Fruit fly (Drosophila melanogaster) whole organism, embryonic: ENCODE results near the gene CG6325.

ENCODE experiments used
- Abd-B ChIP-seq: fragments of 200-800 bp; sonication (Bioruptor generic); optimal IDR thresholded peaks from 2 replicates; lab custom pipeline; 2018; ENCODE audit warnings: missing biosample characterization, mild to moderate bottlenecking, missing genetic modification characterization, moderate library complexity
- Adf1 ChIP-seq: fragments of 200-800 bp; sonication (Bioruptor generic); IDR thresholded peaks from 2 replicates; pipeline ENCODE4 v1.3.6; 2022; ENCODE audit warnings: missing biosample characterization, missing genetic modification characterization
- Atf6 ChIP-seq: fragments of 200-800 bp; sonication (Bioruptor generic); IDR thresholded peaks from 2 replicates; pipeline ENCODE4 v1.3.6; 2022; ENCODE audit warnings: missing biosample characterization, missing genetic modification characterization
- BtbVII ChIP-seq: fragments of 200-800 bp; sonication (Bioruptor generic); optimal IDR thresholded peaks from 3 replicates; lab custom pipeline; 2017; ENCODE audit warnings: missing biosample characterization, mild to moderate bottlenecking, missing genetic modification characterization
- CG11398 ChIP-seq: fragments of 200-800 bp; sonication (Bioruptor generic); optimal IDR thresholded peaks from 2 replicates; lab custom pipeline; 2016; ENCODE audit warnings: missing biosample characterization, missing genetic modification characterization
- CG11560 ChIP-seq: fragments of 200-800 bp; sonication (Bioruptor generic); IDR thresholded peaks from 3 replicates; pipeline ENCODE4 v1.3.6; 2022; ENCODE audit warnings: missing biosample characterization, missing genetic modification characterization
- CG12155 ChIP-seq: fragments of 200-800 bp; sonication (Bioruptor generic); optimal IDR thresholded peaks from 3 replicates; lab custom pipeline; 2016; ENCODE audit warnings: missing biosample characterization, missing genetic modification characterization
- CG12299 ChIP-seq: fragments of 200-800 bp; sonication (Bioruptor generic); optimal IDR thresholded peaks from 2 replicates; lab custom pipeline; 2018; ENCODE audit warnings: missing biosample characterization, mild to moderate bottlenecking, missing genetic modification characterization
- CG13123 ChIP-seq: fragments of 200-800 bp; sonication (Bioruptor generic); optimal IDR thresholded peaks from 2 replicates; lab custom pipeline; 2016; ENCODE audit warnings: missing biosample characterization, missing genetic modification characterization
- CG13287 ChIP-seq: fragments of 200-800 bp; sonication (Bioruptor generic); IDR thresholded peaks from 2 replicates; pipeline ENCODE4 v1.3.6; 2022; ENCODE audit warnings: missing biosample characterization, missing genetic modification characterization; ENCODE audit not compliant: partially characterized antibody
- CG14710 ChIP-seq: fragments of 200-800 bp; sonication (Bioruptor generic); optimal IDR thresholded peaks from 3 replicates; lab custom pipeline; 2019; ENCODE audit warnings: missing biosample characterization, mild to moderate bottlenecking, missing genetic modification characterization, moderate library complexity
- CG16813 ChIP-seq: fragments of 200-800 bp; sonication (Bioruptor generic); IDR thresholded peaks from 3 replicates; pipeline ENCODE4 v1.3.6; 2022; ENCODE audit warnings: missing biosample characterization, missing genetic modification characterization; ENCODE audit not compliant: partially characterized antibody
- CG1832 ChIP-seq: fragments of 200-800 bp; sonication (Bioruptor generic); optimal IDR thresholded peaks from 2 replicates; lab custom pipeline; 2017; ENCODE audit warnings: missing biosample characterization, mild to moderate bottlenecking, missing genetic modification characterization, inconsistent platforms
- CG2202 ChIP-seq: fragments of 200-800 bp; sonication (Bioruptor generic); optimal IDR thresholded peaks from 2 replicates; lab custom pipeline; 2018; ENCODE audit warnings: missing biosample characterization, mild to moderate bottlenecking, missing genetic modification characterization
- CG2678 ChIP-seq: fragments of 200-800 bp; sonication (Bioruptor generic); optimal IDR thresholded peaks from 3 replicates; lab custom pipeline; 2019; ENCODE audit warnings: missing biosample characterization, mild to moderate bottlenecking, missing genetic modification characterization, moderate library complexity
- CG2712 ChIP-seq: fragments of 200-800 bp; optimal IDR thresholded peaks from 3 replicates; lab custom pipeline; 2019; ENCODE audit warnings: missing biosample characterization, mild to moderate bottlenecking, missing genetic modification characterization, moderate library complexity
- CG30020 ChIP-seq: fragments of 200-800 bp; optimal IDR thresholded peaks from 2 replicates; lab custom pipeline; 2019; ENCODE audit warnings: missing biosample characterization, mild to moderate bottlenecking, missing genetic modification characterization, moderate library complexity
- CG32532 ChIP-seq: fragments of 200-800 bp; sonication (Bioruptor generic); IDR thresholded peaks from 2 replicates; pipeline ENCODE4 v1.3.6; 2022; ENCODE audit warnings: missing biosample characterization, missing genetic modification characterization
- CG3281 ChIP-seq: fragments of 200-800 bp; sonication (Bioruptor generic); optimal IDR thresholded peaks from 3 replicates; lab custom pipeline; 2017; ENCODE audit warnings: missing biosample characterization, mild to moderate bottlenecking, missing genetic modification characterization
- CG34422 ChIP-seq: fragments of 200-800 bp; sonication (Bioruptor generic); IDR thresholded peaks from 3 replicates; pipeline ENCODE4 v1.3.6; 2022; ENCODE audit warnings: missing biosample characterization, missing genetic modification characterization
- CG6765 ChIP-seq: fragments of 200-800 bp; sonication (Bioruptor generic); optimal IDR thresholded peaks from 3 replicates; lab custom pipeline; 2017; ENCODE audit warnings: missing biosample characterization, mild to moderate bottlenecking, missing genetic modification characterization
- CG7357 ChIP-seq: fragments of 200-800 bp; sonication (Bioruptor generic); IDR thresholded peaks from 3 replicates; pipeline ENCODE4 v1.3.6; 2022; ENCODE audit warnings: missing biosample characterization, missing genetic modification characterization
- CG8281 ChIP-seq: fragments of 200-800 bp; sonication (Bioruptor generic); optimal IDR thresholded peaks from 2 replicates; lab custom pipeline; 2018; ENCODE audit warnings: missing biosample characterization, mild to moderate bottlenecking, missing genetic modification characterization, moderate library complexity
- CG8359 ChIP-seq: fragments of 200-800 bp; sonication (Bioruptor generic); optimal IDR thresholded peaks from 2 replicates; lab custom pipeline; 2017; ENCODE audit warnings: missing biosample characterization, mild to moderate bottlenecking, missing genetic modification characterization, borderline replicate concordance
- Camta ChIP-seq: fragments of 200-800 bp; sonication (Bioruptor generic); optimal IDR thresholded peaks from 2 replicates; lab custom pipeline; 2016; ENCODE audit warnings: missing biosample characterization, missing genetic modification characterization
- Dad ChIP-seq: fragments of 200-800 bp; sonication (Bioruptor generic); optimal IDR thresholded peaks from 3 replicates; lab custom pipeline; 2016; ENCODE audit warnings: missing biosample characterization, missing genetic modification characterization
- Dfd ChIP-seq, 2 experiments: fragments of >200 bp; optimal IDR thresholded peaks; 2 replicates each; lab custom pipeline; 2017; ENCODE audit warnings: missing biosample characterization in 2 of 2, missing genetic modification characterization in 2 of 2
- Dp ChIP-seq: fragments of 200-800 bp; sonication (Bioruptor generic); optimal IDR thresholded peaks from 2 replicates; lab custom pipeline; 2018; ENCODE audit warnings: missing biosample characterization, mild to moderate bottlenecking, missing genetic modification characterization, moderate library complexity
- HmgD ChIP-seq: fragments of 200-800 bp; sonication (Bioruptor generic); optimal IDR thresholded peaks from 3 replicates; lab custom pipeline; 2016; ENCODE audit warnings: missing biosample characterization, missing genetic modification characterization
- MTF-1 ChIP-seq: fragments of 200-800 bp; sonication (Bioruptor generic); optimal IDR thresholded peaks from 2 replicates; lab custom pipeline; 2018; ENCODE audit warnings: missing biosample characterization, mild to moderate bottlenecking, missing genetic modification characterization, borderline replicate concordance
- Max ChIP-seq: fragments of 200-800 bp; sonication (Bioruptor generic); optimal IDR thresholded peaks from 2 replicates; lab custom pipeline; 2016; ENCODE audit warnings: missing biosample characterization, mild to moderate bottlenecking, missing genetic modification characterization
- Pdp1 ChIP-seq, 2 experiments: fragments of 200-800 bp; sonication (Bioruptor generic); optimal IDR thresholded peaks; 3 replicates each; lab custom pipeline; 2016; ENCODE audit warnings: missing biosample characterization in 2 of 2, missing genetic modification characterization in 2 of 2, mild to moderate bottlenecking in 1 of 2, moderate library complexity in 1 of 2
- Poxn ChIP-seq: fragments of 200-800 bp; sonication (Bioruptor generic); IDR thresholded peaks from 2 replicates; pipeline ENCODE4 v1.3.6; 2022; ENCODE audit warnings: missing biosample characterization, missing genetic modification characterization
- bigmax ChIP-seq: fragments of 200-800 bp; sonication (Bioruptor generic); optimal IDR thresholded peaks from 2 replicates; lab custom pipeline; 2018; ENCODE audit warnings: missing biosample characterization, mild to moderate bottlenecking, missing genetic modification characterization
- cato ChIP-seq: fragments of 200-800 bp; sonication (Bioruptor generic); optimal IDR thresholded peaks from 2 replicates; lab custom pipeline; 2016; ENCODE audit warnings: missing biosample characterization, missing genetic modification characterization, borderline replicate concordance
- chinmo ChIP-seq: fragments of 200-800 bp; sonication (Bioruptor generic); IDR thresholded peaks from 4 replicates; pipeline ENCODE4 v1.3.6; 2022; ENCODE audit warnings: missing biosample characterization, missing genetic modification characterization; ENCODE audit not compliant: partially characterized antibody
- da ChIP-seq: fragments of 200-800 bp; sonication (Bioruptor generic); optimal IDR thresholded peaks from 2 replicates; lab custom pipeline; 2016; ENCODE audit warnings: missing biosample characterization, missing genetic modification characterization
- dan ChIP-seq: fragments of 200-800 bp; sonication (Bioruptor generic); IDR thresholded peaks from 2 replicates; pipeline ENCODE4 v1.3.6; 2022; ENCODE audit warnings: missing biosample characterization, missing genetic modification characterization
- ems ChIP-seq: fragments of 200-800 bp; sonication (Bioruptor generic); optimal IDR thresholded peaks from 3 replicates; lab custom pipeline; 2016; ENCODE audit warnings: missing biosample characterization, missing genetic modification characterization
- gro ChIP-seq: fragments of 200-800 bp; sonication (Bioruptor generic); optimal IDR thresholded peaks from 2 replicates; lab custom pipeline; 2016; ENCODE audit warnings: missing biosample characterization, missing genetic modification characterization
- ham ChIP-seq: fragments of 200-800 bp; sonication (Bioruptor generic); IDR thresholded peaks from 2 replicates; pipeline ENCODE4 v1.3.6; 2022; ENCODE audit warnings: missing biosample characterization, missing genetic modification characterization
- ind ChIP-seq: fragments of 200-800 bp; sonication (Bioruptor generic); optimal IDR thresholded peaks from 3 replicates; lab custom pipeline; 2016; ENCODE audit warnings: missing biosample characterization, missing genetic modification characterization
- jigr1 ChIP-seq: fragments of 200-800 bp; sonication (Bioruptor generic); IDR thresholded peaks from 3 replicates; pipeline ENCODE4 v1.3.6; 2022; ENCODE audit warnings: missing biosample characterization, missing genetic modification characterization
- jumu ChIP-seq: fragments of 200-800 bp; sonication (Bioruptor generic); optimal IDR thresholded peaks from 3 replicates; lab custom pipeline; 2016; ENCODE audit warnings: missing biosample characterization, missing genetic modification characterization
- nerfin-1 ChIP-seq: fragments of 200-800 bp; sonication (Bioruptor generic); optimal IDR thresholded peaks from 3 replicates; lab custom pipeline; 2019; ENCODE audit warnings: missing biosample characterization, mild to moderate bottlenecking, missing genetic modification characterization, moderate library complexity
- peb ChIP-seq: fragments of 200-800 bp; sonication (Bioruptor generic); IDR thresholded peaks from 2 replicates; pipeline ENCODE4 v1.3.6; 2022; ENCODE audit warnings: missing biosample characterization, missing genetic modification characterization
- pfk ChIP-seq: fragments of 200-800 bp; sonication (Bioruptor generic); optimal IDR thresholded peaks from 2 replicates; lab custom pipeline; 2018; ENCODE audit warnings: missing biosample characterization, mild to moderate bottlenecking, missing genetic modification characterization, moderate library complexity
- sens ChIP-seq: fragments of 200-800 bp; sonication (Bioruptor generic); peaks from one replicate; lab custom pipeline; 2016; ENCODE audit warnings: missing biosample characterization, missing genetic modification characterization
- sr ChIP-seq: fragments of 200-800 bp; sonication (Bioruptor generic); IDR thresholded peaks from 3 replicates; pipeline ENCODE4 v1.3.6; 2022; ENCODE audit warnings: missing biosample characterization, missing genetic modification characterization
- zf30C ChIP-seq: fragments of 200-800 bp; sonication (Bioruptor generic); optimal IDR thresholded peaks from 3 replicates; lab custom pipeline; 2018; ENCODE audit warnings: missing biosample characterization, mild to moderate bottlenecking, missing genetic modification characterization

CG6325 gene

dm6 chr3R:10415923-10416322 lies 8.8 kb upstream of the CG6325 start, which contains the start of gene CG6345 (continued):
- TF ChIP-seq Pdp1 (GFP tag; optimal IDR thresholded peaks at IDR 0.05; lab: Kevin White, UChicago), result peak; percentile 80 to 96
- TF ChIP-seq CG8359, result peak; percentile 84
- no peak for TF ChIP-seq chinmo
- TF ChIP-seq CG11560 (tag; lab: Robert Waterston, UW), result no peak
- peak; percentile 63 for TF ChIP-seq CG12155 (GFP tag; lab: Kevin White, UChicago)
- peak; percentile 55 for TF ChIP-seq CG30020 (tag; lab: Kevin White, UChicago)
- TF ChIP-seq Camta (GFP tag; lab: Kevin White, UChicago), result peak; percentile 84
- peak; percentile 66 for TF ChIP-seq jumu (GFP tag; lab: Kevin White, UChicago)
- TF ChIP-seq jigr1, result no peak
- no peak for TF ChIP-seq ham (GFP tag; lab: Robert Waterston, UW)
- TF ChIP-seq BtbVII, result peak; percentile 88
- peak; percentile 59; the same call in 2 of the 3 replicates for TF ChIP-seq CG7357 (GFP tag; lab: Robert Waterston, UW)
- TF ChIP-seq peb (GFP tag; lab: Robert Waterston, UW), result peak; percentile 45; the same call in 1 of the 2 replicates
- TF ChIP-seq Dad (GFP tag; lab: Kevin White, UChicago), result peak; percentile 72
- TF ChIP-seq CG2678 (tag; lab: Kevin White, UChicago), result peak; percentile 80
- TF ChIP-seq nerfin-1 (tag; lab: Kevin White, UChicago), result peak; percentile 80
- TF ChIP-seq Adf1 (GFP tag; lab: Robert Waterston, UW), result peak; percentile 22; the same call in 1 of the 2 replicates
- TF ChIP-seq CG32532 (GFP tag; lab: Robert Waterston, UW), result peak; percentile 92
- peak; percentile 91 for TF ChIP-seq CG3281 (GFP tag; lab: Kevin White, UChicago)
- TF ChIP-seq CG13123 (GFP tag; lab: Kevin White, UChicago), result peak; percentile 69
- TF ChIP-seq MTF-1 (GFP tag; lab: Kevin White, UChicago), result peak; percentile 95
- TF ChIP-seq ems (GFP tag; lab: Kevin White, UChicago), result peak; percentile 83
- TF ChIP-seq CG13287 (GFP tag; lab: Robert Waterston, UW), result peak; percentile 48; the same call in 1 of the 2 replicates
- TF ChIP-seq CG8281 (tag; lab: Kevin White, UChicago), result peak; percentile 62
- peak; percentile 73 for TF ChIP-seq CG2202 (tag; lab: Kevin White, UChicago)
- TF ChIP-seq CG34422 (GFP tag; lab: Robert Waterston, UW), result peak; percentile 88; the same call in 2 of the 3 replicates
- TF ChIP-seq dan, result no peak
- TF ChIP-seq sr, result peak; percentile 73; the same call in 2 of the 3 replicates
- TF ChIP-seq CG2712 (tag; lab: Kevin White, UChicago), result peak; percentile 88
- peak; percentile 20 for TF ChIP-seq Abd-B (GFP tag; lab: Kevin White, UChicago)
- TF ChIP-seq Max (GFP tag; lab: Kevin White, UChicago), result peak; percentile 85
- TF ChIP-seq Dfd (GFP tag; optimal IDR thresholded peaks at IDR 0.05; lab: Kevin White, UChicago), result no peak
- TF ChIP-seq ind (GFP tag; lab: Kevin White, UChicago), result peak; percentile 83
- TF ChIP-seq cato (GFP tag; lab: Kevin White, UChicago), result peak; percentile 66
- TF ChIP-seq gro (GFP tag; lab: Kevin White, UChicago), result peak; percentile 74
- TF ChIP-seq Dp (GFP tag; lab: Kevin White, UChicago), result peak; percentile 81
- peak; percentile 67 for TF ChIP-seq Atf6 (GFP tag; lab: Robert Waterston, UW)
- TF ChIP-seq CG6765 (GFP tag; lab: Kevin White, UChicago), result peak; percentile 91
- TF ChIP-seq sens (GFP tag; lab: Kevin White, UChicago), result peak; percentile 97
- TF ChIP-seq CG12299 (tag; lab: Kevin White, UChicago), result peak; percentile 68
- no peak for TF ChIP-seq CG1832 (GFP tag; lab: Kevin White, UChicago)
- TF ChIP-seq da, result peak; percentile 56
- peak; percentile 67 for TF ChIP-seq CG11398 (GFP tag; lab: Kevin White, UChicago)
- TF ChIP-seq pfk, result peak; percentile 67
- peak; percentile 44 for TF ChIP-seq bigmax (GFP tag; lab: Kevin White, UChicago)
- no peak for TF ChIP-seq Poxn (GFP tag; lab: Robert Waterston, UW)
- no peak for TF ChIP-seq CG16813 (GFP tag; lab: Robert Waterston, UW)
- TF ChIP-seq CG14710 (tag; lab: Kevin White, UChicago), result peak; percentile 87
- TF ChIP-seq HmgD (GFP tag; lab: Kevin White, UChicago), result peak; percentile 50
- peak; percentile 7 for TF ChIP-seq zf30C (GFP tag; lab: Kevin White, UChicago)
